Worm (Caenorhabditis elegans): ENCODE results near the gene C04A11.2.

ce11 chrX:13665447-13665846 lies 3.2 kb downstream of the C04A11.2 start:
- peak; percentile 99 for TF ChIP-seq flt-1 (GFP tag; IDR thresholded peaks at IDR 0.05)
- TF ChIP-seq ref-1 (GFP tag; conservative IDR thresholded peaks at IDR 0.05), result peak; percentile 98
- TF ChIP-seq tab-1 (GFP tag; IDR thresholded peaks at IDR 0.05), result peak; percentile 100
- peak; percentile 98 for TF ChIP-seq cog-1 (tag; optimal IDR thresholded peaks at IDR 0.05)
- TF ChIP-seq T22C8.4 (GFP tag; IDR thresholded peaks at IDR 0.05), result peak; percentile 99
- peak; percentile 98 for TF ChIP-seq ztf-23 (GFP tag; IDR thresholded peaks at IDR 0.05)
- TF ChIP-seq klf-2 (GFP tag; conservative IDR thresholded peaks at IDR 0.05), result peak; percentile 99
- peak; percentile 86 for TF ChIP-seq med-1 (GFP tag; optimal IDR thresholded peaks at IDR 0.05; ENCODE audit: insufficient read depth)
- peak; percentile 99 for TF ChIP-seq ztf-29 (GFP tag; IDR thresholded peaks at IDR 0.05)
